Fruit fly (Drosophila melanogaster): Measurements from ENCODE around the gene UQCR-C2.

DNA sequence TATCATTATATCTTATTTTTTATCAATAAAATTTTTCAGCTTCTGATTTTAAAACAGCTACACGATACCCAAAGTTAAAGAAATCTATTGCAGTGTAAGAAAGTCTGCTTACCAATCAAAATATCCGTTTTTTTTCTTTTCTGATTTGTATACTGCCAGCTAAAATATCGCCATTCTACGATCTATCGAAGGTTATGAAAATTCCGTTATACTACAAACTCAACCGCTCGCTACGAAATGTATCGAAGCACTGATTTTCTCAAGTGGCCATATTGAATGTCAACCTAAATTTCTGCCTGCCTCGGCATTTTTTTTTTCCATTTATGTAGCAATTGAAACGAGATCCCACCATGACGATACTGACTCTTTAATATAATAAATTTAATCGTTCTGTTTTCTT lies 3.9 kb upstream of the UQCR-C2 start, which contains the start of gene nxf2:
- no peak for TF ChIP-seq CG8478 (optimal IDR thresholded peaks at IDR 0.05)
- no peak for TF ChIP-seq CTCF (optimal IDR thresholded peaks at IDR 0.05)
